Worm (Caenorhabditis elegans) whole organism, young adult: ENCODE data around the gene EGAP1.5.

Source experiments
- Y56A3A.18 ChIP-seq: fragments of 200-800 bp; sonication (Bioruptor generic); IDR thresholded peaks from 2 replicates; pipeline ENCODE4 v1.3.6; 2022; ENCODE audit warnings: missing genetic modification reagents, missing genetic modification characterization, missing compliant biosample characterization
- akir-1 ChIP-seq: fragments of 200-800 bp; sonication (Bioruptor generic); optimal IDR thresholded peaks from 2 replicates; lab custom pipeline; 2018; ENCODE audit warnings: mild to moderate bottlenecking, missing genetic modification characterization, moderate library complexity, missing compliant biosample characterization
- aptf-2 ChIP-seq: fragments of 200-800 bp; sonication (Bioruptor generic); conservative IDR thresholded peaks from 2 replicates; pipeline ENCODE4 v1.3.6; 2022; ENCODE audit warnings: missing genetic modification reagents, missing genetic modification characterization, missing compliant biosample characterization

ce11 chrIII:5915926-5916325, 15.6 kb upstream of the EGAP1.5 start:
- TF ChIP-seq aptf-2 (GFP tag; lab: Robert Waterston, UW) (no peak), akir-1 (GFP tag; lab: Kevin White, UChicago) (no peak), Y56A3A.18 (GFP tag; lab: Robert Waterston, UW) (no peak)
